Fruit fly (Drosophila melanogaster): ENCODE results near the gene CG43121.

DNA sequence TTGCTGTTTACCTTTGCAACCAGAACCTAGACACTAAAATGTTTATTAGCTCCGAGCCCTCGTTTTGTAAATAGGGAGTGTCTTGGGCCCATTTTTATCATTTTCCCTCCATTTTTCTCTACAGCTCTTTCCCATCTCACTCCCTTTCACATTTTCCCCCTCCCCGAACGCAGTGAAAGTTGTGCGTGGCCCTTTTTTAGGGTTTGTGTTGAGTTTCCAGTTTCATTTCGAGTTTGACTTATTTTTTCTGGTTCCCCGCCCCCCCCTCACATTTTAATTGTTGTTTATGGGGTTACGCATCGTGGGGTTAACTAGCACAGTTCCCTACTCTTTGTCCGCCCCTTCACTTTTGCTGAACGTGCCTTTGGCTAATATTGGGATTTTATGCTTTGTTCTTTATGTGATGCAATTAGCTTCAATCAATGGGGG, 46.7 kb downstream of the CG43121 start:
- TF ChIP-seq Hr96 (GFP tag; optimal IDR thresholded peaks at IDR 0.05): no peak
- no peak for TF ChIP-seq CG14711 (tag; optimal IDR thresholded peaks at IDR 0.05)
- TF ChIP-seq cic (GFP tag; optimal IDR thresholded peaks at IDR 0.05): no peak
- TF ChIP-seq kay (GFP tag; ENCODE audit: borderline replicate concordance): no peak
- no peak for TF ChIP-seq CG11617 (GFP tag; optimal IDR thresholded peaks at IDR 0.05)
